Worm (Caenorhabditis elegans) whole organism, young adult: Measurements from ENCODE around the gene C54D10.10.

ENCODE experiments used
- D2030.7 ChIP-seq: fragments of 200-800 bp; sonication (Bioruptor generic); IDR thresholded peaks from 2 replicates; pipeline ENCODE4 v1.3.6; 2022; ENCODE audit warnings: missing genetic modification reagents, missing genetic modification characterization, missing compliant biosample characterization
- F10E7.11 ChIP-seq: sonication (generic microtip); optimal IDR thresholded peaks from 2 replicates; lab custom pipeline; 2017; ENCODE audit warnings: mild to moderate bottlenecking, missing genetic modification characterization, moderate library complexity, missing compliant biosample characterization
- F22D6.2 ChIP-seq: sonication (generic microtip); optimal IDR thresholded peaks from 2 replicates; lab custom pipeline; 2016; ENCODE audit warnings: mild to moderate bottlenecking, missing genetic modification characterization, missing compliant biosample characterization
- F49E8.2 ChIP-seq: sonication (generic microtip); optimal IDR thresholded peaks from 3 replicates; lab custom pipeline; 2017; ENCODE audit warnings: missing genetic modification characterization, mild to moderate bottlenecking, missing compliant biosample characterization, antibody characterized with exemption, moderate library complexity; ENCODE audit not compliant: insufficient read depth
- F52B5.7 ChIP-seq: sonication (generic microtip); optimal IDR thresholded peaks from 2 replicates; lab custom pipeline; 2016; ENCODE audit warnings: mild to moderate bottlenecking, missing genetic modification characterization, missing compliant biosample characterization
- F55B11.4 ChIP-seq: sonication (generic microtip); optimal IDR thresholded peaks from 2 replicates; lab custom pipeline; 2016; ENCODE audit warnings: missing compliant biosample characterization, missing genetic modification characterization, borderline replicate concordance; ENCODE audit not compliant: insufficient read depth
- F57A8.1 ChIP-seq: fragments of 200-800 bp; sonication (Bioruptor generic); optimal IDR thresholded peaks from 2 replicates; lab custom pipeline; 2018; ENCODE audit warnings: mild to moderate bottlenecking, missing genetic modification characterization, moderate library complexity, missing compliant biosample characterization
- F57C9.4 ChIP-seq: sonication (generic microtip); optimal IDR thresholded peaks from 2 replicates; lab custom pipeline; 2017; ENCODE audit warnings: mild to moderate bottlenecking, missing genetic modification characterization, missing compliant biosample characterization
- T26A5.8 ChIP-seq: sonication (generic microtip); optimal IDR thresholded peaks from 2 replicates; lab custom pipeline; 2016; ENCODE audit warnings: missing genetic modification characterization, missing compliant biosample characterization
- Y56A3A.18 ChIP-seq: fragments of 200-800 bp; sonication (Bioruptor generic); IDR thresholded peaks from 2 replicates; pipeline ENCODE4 v1.3.6; 2022; ENCODE audit warnings: missing genetic modification reagents, missing genetic modification characterization, missing compliant biosample characterization
- Y95B8A.8 ChIP-seq: fragments of 200-800 bp; sonication (Bioruptor generic); IDR thresholded peaks from 2 replicates; pipeline ENCODE4 v1.3.6; 2022; ENCODE audit warnings: missing genetic modification reagents, missing genetic modification characterization, missing compliant biosample characterization
- akir-1 ChIP-seq: fragments of 200-800 bp; sonication (Bioruptor generic); optimal IDR thresholded peaks from 2 replicates; lab custom pipeline; 2018; ENCODE audit warnings: mild to moderate bottlenecking, missing genetic modification characterization, moderate library complexity, missing compliant biosample characterization
- ama-1 ChIP-seq, 3 experiments: fragments of 150-350 bp in 1 of 3; sonication (generic microtip) in 2 of 3; optimal IDR thresholded peaks; 2 replicates each; lab custom pipeline; 2014 to 2018; ENCODE audit warnings: missing biosample characterization in 2 of 3, missing genetic modification characterization in 2 of 3, missing genetic modification reagents in 2 of 3
- athp-1 ChIP-seq: sonication (generic microtip); optimal IDR thresholded peaks from 2 replicates; lab custom pipeline; 2017; ENCODE audit warnings: mild to moderate bottlenecking, missing genetic modification characterization, missing compliant biosample characterization
- attf-3 ChIP-seq: fragments of 200-800 bp; sonication (Bioruptor generic); conservative IDR thresholded peaks from 2 replicates; pipeline ENCODE4 v1.3.6; 2022; ENCODE audit warnings: missing genetic modification reagents, missing genetic modification characterization, missing compliant biosample characterization
- attf-6 ChIP-seq: fragments of 200-800 bp; sonication (Bioruptor generic); IDR thresholded peaks from 2 replicates; pipeline ENCODE4 v1.3.6; 2022; ENCODE audit warnings: missing genetic modification reagents, missing genetic modification characterization, missing compliant biosample characterization
- ccch-3 ChIP-seq: fragments of 200-800 bp; sonication (Bioruptor generic); optimal IDR thresholded peaks from 2 replicates; lab custom pipeline; 2018; ENCODE audit warnings: mild to moderate bottlenecking, missing genetic modification characterization, missing compliant biosample characterization
- cebp-2 ChIP-seq: fragments of 200-800 bp; sonication (Bioruptor generic); IDR thresholded peaks from 2 replicates; pipeline ENCODE4 v1.3.6; 2022; ENCODE audit warnings: missing genetic modification characterization, missing compliant biosample characterization
- ceh-27 ChIP-seq: fragments of 200-800 bp; sonication (Bioruptor generic); optimal IDR thresholded peaks from 2 replicates; lab custom pipeline; 2018; ENCODE audit warnings: mild to moderate bottlenecking, missing genetic modification characterization, moderate library complexity, missing compliant biosample characterization
- ceh-40 ChIP-seq: fragments of 200-800 bp; sonication (Bioruptor generic); IDR thresholded peaks from 2 replicates; pipeline ENCODE4 v1.3.6; 2022; ENCODE audit warnings: missing genetic modification characterization, missing compliant biosample characterization
- ceh-79 ChIP-seq: sonication (generic microtip); optimal IDR thresholded peaks from 2 replicates; lab custom pipeline; 2017; ENCODE audit warnings: mild to moderate bottlenecking, missing genetic modification characterization, missing compliant biosample characterization
- die-1 ChIP-seq: sonication (generic microtip); optimal IDR thresholded peaks from 2 replicates; lab custom pipeline; 2016; ENCODE audit warnings: missing genotype, mild to moderate bottlenecking, missing genetic modification characterization, missing compliant biosample characterization
- dox-1 ChIP-seq: fragments of 200-800 bp; sonication (Bioruptor generic); IDR thresholded peaks from 2 replicates; pipeline ENCODE4 v1.3.6; 2022; ENCODE audit warnings: missing genetic modification reagents, missing genetic modification characterization, missing compliant biosample characterization
- dpff-1 ChIP-seq: sonication (generic microtip); optimal IDR thresholded peaks from 2 replicates; lab custom pipeline; 2017; ENCODE audit warnings: mild to moderate bottlenecking, missing genetic modification characterization, missing compliant biosample characterization
- fkh-3 ChIP-seq: sonication (generic microtip); optimal IDR thresholded peaks from 2 replicates; lab custom pipeline; 2016; ENCODE audit warnings: mild to moderate bottlenecking, missing genetic modification characterization, missing compliant biosample characterization
- hlh-12 ChIP-seq: sonication (generic microtip); optimal IDR thresholded peaks from 2 replicates; lab custom pipeline; 2016; ENCODE audit warnings: missing genetic modification characterization, missing compliant biosample characterization
- hrde-1 ChIP-seq: sonication (generic microtip); optimal IDR thresholded peaks from 2 replicates; lab custom pipeline; 2016; ENCODE audit warnings: missing genetic modification characterization, mild to moderate bottlenecking, missing compliant biosample characterization, moderate library complexity, missing genotype, missing genetic modification reagents, borderline replicate concordance
- hsf-1 ChIP-seq: fragments of 200-800 bp; sonication (Bioruptor generic); IDR thresholded peaks from 2 replicates; pipeline ENCODE4 v1.3.6; 2022; ENCODE audit warnings: missing genetic modification reagents, missing genetic modification characterization, missing compliant biosample characterization
- lag-1 ChIP-seq: fragments of 200-800 bp; sonication (Bioruptor generic); IDR thresholded peaks from 2 replicates; pipeline ENCODE4 v1.3.6; 2022; ENCODE audit warnings: missing genetic modification reagents, missing genetic modification characterization, missing compliant biosample characterization
- let-526 ChIP-seq: fragments of 200-800 bp; sonication (Bioruptor generic); IDR thresholded peaks from 2 replicates; pipeline ENCODE4 v1.3.6; 2022; ENCODE audit warnings: missing genetic modification reagents, missing genetic modification characterization, missing compliant biosample characterization
- let-607 ChIP-seq, 2 experiments: fragments of 200-800 bp in 1 of 2; sonication (Bioruptor generic) in 1 of 2; sonication (generic microtip) in 1 of 2; optimal IDR thresholded peaks; 2 replicates each; lab custom pipeline; 2016 to 2018; ENCODE audit warnings: mild to moderate bottlenecking in 2 of 2, missing compliant biosample characterization in 2 of 2, missing genetic modification characterization in 2 of 2, moderate library complexity in 2 of 2, missing genotype in 1 of 2
- lin-54 ChIP-seq: fragments of 200-800 bp; sonication (Bioruptor generic); optimal IDR thresholded peaks from 2 replicates; lab custom pipeline; 2018; ENCODE audit warnings: mild to moderate bottlenecking, missing genetic modification characterization, missing compliant biosample characterization
- lsy-27 ChIP-seq: sonication (generic microtip); optimal IDR thresholded peaks from 2 replicates; lab custom pipeline; 2017; ENCODE audit warnings: missing genetic modification characterization, mild to moderate bottlenecking, missing compliant biosample characterization, antibody characterized with exemption, missing genotype, borderline replicate concordance; ENCODE audit not compliant: insufficient read depth
- madf-10 ChIP-seq: sonication (generic microtip); optimal IDR thresholded peaks from 2 replicates; lab custom pipeline; 2016; ENCODE audit warnings: mild to moderate bottlenecking, missing genetic modification characterization, missing compliant biosample characterization
- madf-3 ChIP-seq: fragments of 200-800 bp; sonication (Bioruptor generic); IDR thresholded peaks from 2 replicates; pipeline ENCODE4 v1.3.6; 2022; ENCODE audit warnings: missing genetic modification reagents, missing genetic modification characterization, missing compliant biosample characterization
- madf-6 ChIP-seq: fragments of 200-800 bp; sonication (Bioruptor generic); IDR thresholded peaks from 2 replicates; pipeline ENCODE4 v1.3.6; 2022; ENCODE audit warnings: missing genetic modification reagents, missing genetic modification characterization, missing compliant biosample characterization
- madf-8 ChIP-seq: fragments of 200-800 bp; sonication (Bioruptor generic); conservative IDR thresholded peaks from 2 replicates; pipeline ENCODE4 v1.3.6; 2022; ENCODE audit warnings: missing genetic modification reagents, missing genetic modification characterization, missing compliant biosample characterization
- nfya-1 ChIP-seq: sonication (generic microtip); optimal IDR thresholded peaks from 2 replicates; lab custom pipeline; 2017; ENCODE audit warnings: antibody characterized with exemption, missing compliant biosample characterization, missing genetic modification characterization, borderline replicate concordance; ENCODE audit not compliant: insufficient read depth
- pbrm-1 ChIP-seq: fragments of 200-800 bp; sonication (Bioruptor generic); IDR thresholded peaks from 2 replicates; pipeline ENCODE4 v1.3.6; 2022; ENCODE audit warnings: missing genetic modification reagents, missing genetic modification characterization, missing compliant biosample characterization
- repo-1 ChIP-seq: sonication (generic microtip); optimal IDR thresholded peaks from 2 replicates; lab custom pipeline; 2017; ENCODE audit warnings: mild to moderate bottlenecking, missing genetic modification characterization, missing compliant biosample characterization
- sea-2 ChIP-seq: fragments of 200-800 bp; sonication (Bioruptor generic); IDR thresholded peaks from 2 replicates; pipeline ENCODE4 v1.3.6; 2022; ENCODE audit warnings: missing genetic modification characterization, missing compliant biosample characterization
- somi-1 ChIP-seq: fragments of 200-800 bp; sonication (Bioruptor generic); optimal IDR thresholded peaks from 2 replicates; lab custom pipeline; 2018; ENCODE audit warnings: mild to moderate bottlenecking, missing genetic modification characterization, missing compliant biosample characterization
- sptf-2 ChIP-seq: fragments of 200-800 bp; sonication (Bioruptor generic); optimal IDR thresholded peaks from 2 replicates; lab custom pipeline; 2018; ENCODE audit warnings: mild to moderate bottlenecking, missing genetic modification characterization, missing compliant biosample characterization
- unc-130 ChIP-seq: sonication (generic microtip); optimal IDR thresholded peaks from 2 replicates; lab custom pipeline; 2016; ENCODE audit warnings: missing genetic modification reagents, missing genetic modification characterization, missing compliant biosample characterization
- xnd-1 ChIP-seq: sonication (generic microtip); optimal IDR thresholded peaks from 2 replicates; lab custom pipeline; 2016; ENCODE audit warnings: missing genotype, missing genetic modification reagents, missing genetic modification characterization, missing compliant biosample characterization
- zim-3 ChIP-seq: sonication (generic microtip); optimal IDR thresholded peaks from 2 replicates; lab custom pipeline; 2017; ENCODE audit warnings: mild to moderate bottlenecking, missing genetic modification characterization, moderate library complexity, missing compliant biosample characterization
- ztf-18 ChIP-seq: sonication (generic microtip); optimal IDR thresholded peaks from 2 replicates; lab custom pipeline; 2016; ENCODE audit warnings: missing genotype, mild to moderate bottlenecking, missing genetic modification characterization, missing compliant biosample characterization
- ztf-26 ChIP-seq: sonication (generic microtip); optimal IDR thresholded peaks from 2 replicates; lab custom pipeline; 2017; ENCODE audit warnings: missing genetic modification characterization, missing compliant biosample characterization
- ztf-6 ChIP-seq: fragments of 200-800 bp; sonication (Bioruptor generic); IDR thresholded peaks from 2 replicates; pipeline ENCODE4 v1.3.6; 2022; ENCODE audit warnings: missing genetic modification reagents, missing genetic modification characterization, missing compliant biosample characterization

Gene C54D10.10

ce11 chrV:12465399-12465798, 15.6 kb upstream of the C54D10.10 start (continued):
- no peak for TF ChIP-seq attf-6 (GFP tag; lab: Robert Waterston, UW)
- TF ChIP-seq ceh-27 (GFP tag; lab: Kevin White, UChicago), result peak; percentile 76
- no peak for TF ChIP-seq let-526 (GFP tag; lab: Robert Waterston, UW)
- TF ChIP-seq F55B11.4 (tag; lab: Kevin White, UChicago), result no peak
- TF ChIP-seq die-1 (tag; lab: Kevin White, UChicago), result no peak
- no peak for TF ChIP-seq ama-1 (optimal IDR thresholded peaks at IDR 0.05; lab: Kevin White, UChicago)
- no peak for TF ChIP-seq ama-1 (GFP tag; optimal IDR thresholded peaks at IDR 0.05; lab: Kevin White, UChicago)
- TF ChIP-seq unc-130 (GFP tag; lab: Kevin White, UChicago), result no peak
- TF ChIP-seq T26A5.8 (tag; lab: Kevin White, UChicago), result no peak
- no peak for TF ChIP-seq hsf-1 (GFP tag; lab: Robert Waterston, UW)
- TF ChIP-seq ztf-18 (tag; lab: Kevin White, UChicago), result no peak
- TF ChIP-seq madf-8 (GFP tag; lab: Robert Waterston, UW), result no peak
- TF ChIP-seq Y95B8A.8 (GFP tag; lab: Robert Waterston, UW), result no peak
- peak; percentile 20 for TF ChIP-seq madf-10 (tag; lab: Kevin White, UChicago)
- no peak for TF ChIP-seq F57A8.1 (GFP tag; lab: Kevin White, UChicago)
- no peak for TF ChIP-seq akir-1 (GFP tag; lab: Kevin White, UChicago)
- no peak for TF ChIP-seq D2030.7
- 0 out of 2 replicates have a peak, but pooled peaks have one; percentile 25 for TF ChIP-seq Y56A3A.18 (GFP tag; lab: Robert Waterston, UW)
- no peak for TF ChIP-seq ceh-40 (GFP tag; lab: Robert Waterston, UW)
- TF ChIP-seq hlh-12, result no peak
- TF ChIP-seq hrde-1 (tag; lab: Kevin White, UChicago), result no peak
- TF ChIP-seq ztf-6 (GFP tag; lab: Robert Waterston, UW), result no peak
- peak; percentile 72 for TF ChIP-seq dox-1 (GFP tag; lab: Robert Waterston, UW)
- TF ChIP-seq ccch-3, result no peak
- TF ChIP-seq attf-3, result peak; percentile 43
- no peak for TF ChIP-seq madf-3
- TF ChIP-seq athp-1 (tag; lab: Kevin White, UChicago), result no peak
- no peak for TF ChIP-seq cebp-2 (GFP tag; lab: Robert Waterston, UW)
- peak; percentile 15 for TF ChIP-seq F10E7.11 (tag; lab: Kevin White, UChicago)
- TF ChIP-seq F57C9.4, result no peak
- no peak for TF ChIP-seq dpff-1
- TF ChIP-seq F22D6.2 (tag; lab: Kevin White, UChicago), result no peak
- TF ChIP-seq nfya-1 (tag; lab: Kevin White, UChicago), result no peak
- TF ChIP-seq fkh-3 (tag; lab: Kevin White, UChicago), result no peak
- no peak for TF ChIP-seq F49E8.2 (tag; lab: Kevin White, UChicago)
- no peak for TF ChIP-seq sea-2 (GFP tag; lab: Robert Waterston, UW)
- TF ChIP-seq lag-1, result no peak
- TF ChIP-seq ceh-79 (tag; lab: Kevin White, UChicago), result no peak
- peak; percentile 17; the same call in 1 of the 2 replicates for TF ChIP-seq madf-6 (GFP tag; lab: Robert Waterston, UW)
- no peak for TF ChIP-seq sptf-2
- no peak for TF ChIP-seq ztf-26 (tag; lab: Kevin White, UChicago)
- no peak for TF ChIP-seq let-607 (tag; optimal IDR thresholded peaks at IDR 0.05; lab: Kevin White, UChicago)
- no peak for TF ChIP-seq lsy-27 (tag; lab: Kevin White, UChicago)
- TF ChIP-seq zim-3 (tag; lab: Kevin White, UChicago), result no peak
- no peak for TF ChIP-seq xnd-1
- TF ChIP-seq pbrm-1 (GFP tag; lab: Robert Waterston, UW), result no peak; the same call in 1 of the 2 replicates
- peak; percentile 31 for TF ChIP-seq F52B5.7
- no peak for TF ChIP-seq lin-54
- TF ChIP-seq repo-1, result no peak
- TF ChIP-seq somi-1, result peak; percentile 83
